Worm (Caenorhabditis elegans): Measurements from ENCODE around the gene Y53G8AL.3.

DNA sequence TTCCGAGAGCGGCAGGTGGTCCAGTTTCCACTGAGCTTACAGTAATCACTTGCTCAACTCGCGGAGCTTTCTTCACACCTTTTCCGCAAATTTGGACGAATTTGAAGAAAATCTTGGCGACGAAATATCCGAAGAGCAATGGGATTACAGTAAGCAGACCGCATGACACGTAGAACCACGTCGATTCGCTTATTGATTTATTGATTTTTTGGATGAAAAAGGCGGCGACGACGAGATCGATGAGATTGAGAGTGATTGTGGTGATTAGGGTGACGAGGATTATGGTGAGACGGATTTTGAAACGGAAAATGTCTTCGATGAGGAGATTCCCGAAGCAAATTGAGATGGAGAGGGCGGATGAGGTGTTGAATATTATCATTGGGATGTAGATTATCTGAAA lies 10.8 kb upstream of the Y53G8AL.3 start:
- no peak for TF ChIP-seq nhr-10 (tag; optimal IDR thresholded peaks at IDR 0.05)
- TF ChIP-seq zag-1 (tag; optimal IDR thresholded peaks at IDR 0.05), result no peak
- TF ChIP-seq ZK546.5 (tag; optimal IDR thresholded peaks at IDR 0.05), result no peak
- TF ChIP-seq crh-2 (tag; optimal IDR thresholded peaks at IDR 0.05), result no peak
- TF ChIP-seq ztf-11 (tag; optimal IDR thresholded peaks at IDR 0.05), result no peak
- TF ChIP-seq unc-62 (GFP tag; optimal IDR thresholded peaks at IDR 0.05), result no peak
- TF ChIP-seq snpc-4 (tag; optimal IDR thresholded peaks at IDR 0.05), result no peak
- no peak for TF ChIP-seq peb-1 (tag; optimal IDR thresholded peaks at IDR 0.05)
- TF ChIP-seq nhr-237 (tag; optimal IDR thresholded peaks at IDR 0.05), result no peak
- no peak for TF ChIP-seq ceh-16 (tag; optimal IDR thresholded peaks at IDR 0.05)
- no peak for TF ChIP-seq R02D3.7 (tag; optimal IDR thresholded peaks at IDR 0.05)
- no peak for TF ChIP-seq elt-3 (tag; optimal IDR thresholded peaks at IDR 0.05)
- TF ChIP-seq ztf-4 (tag; optimal IDR thresholded peaks at IDR 0.05), result no peak
- no peak for TF ChIP-seq unc-39 (tag; optimal IDR thresholded peaks at IDR 0.05)
